Worm (Caenorhabditis elegans): Measurements from ENCODE around the gene dss-1.

DNA sequence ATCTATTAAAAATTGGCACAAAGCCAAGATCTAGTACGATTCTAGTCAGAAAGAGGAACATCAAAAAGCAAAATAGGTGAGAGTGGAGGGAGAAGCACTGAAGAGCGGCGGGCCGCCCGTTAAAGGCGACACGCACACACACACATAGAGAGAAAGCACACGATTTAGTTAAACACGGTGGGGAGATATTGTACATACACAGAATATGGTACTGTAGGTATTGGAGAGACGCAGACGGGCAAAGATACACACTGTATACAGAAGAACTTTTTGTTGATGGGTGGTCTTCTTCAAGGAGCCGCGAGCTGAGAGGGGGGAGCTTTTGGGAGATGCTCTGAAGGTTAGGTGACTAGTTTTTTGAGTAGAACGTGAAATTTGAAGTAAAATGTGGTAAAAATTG lies 30.2 kb upstream of the dss-1 start:
- TF ChIP-seq unc-62 (GFP tag; optimal IDR thresholded peaks at IDR 0.05) (no peak), mdl-1 (tag; optimal IDR thresholded peaks at IDR 0.05) (no peak), lin-15B (tag; optimal IDR thresholded peaks at IDR 0.05) (no peak), nhr-77 (tag; optimal IDR thresholded peaks at IDR 0.05) (no peak), aly-2 (tag; optimal IDR thresholded peaks at IDR 0.05) (no peak), elt-2 (tag; optimal IDR thresholded peaks at IDR 0.05) (peak; percentile 34)

All from whole organism, L3 larva.